Worm (Caenorhabditis elegans): ENCODE results near the gene ced-8.

The ced-8 gene

ce11 chrX:8384642-8385181 is 32.0 kb downstream of the ced-8 start, which contains the start of gene F41D9.2:
F41D9.2 (minus strand) TSS chrX:8384945.
- TF ChIP-seq zfh-2 (GFP tag; conservative IDR thresholded peaks at IDR 0.05): peak; percentile 29; the same call in 1 of the 2 replicates
- no peak for TF ChIP-seq tbp1 (GFP tag; optimal IDR thresholded peaks at IDR 0.05)
- TF ChIP-seq B0019.2 (GFP tag; conservative IDR thresholded peaks at IDR 0.05): no peak
- TF ChIP-seq rec-8 (tag; optimal IDR thresholded peaks at IDR 0.05): no peak
- TF ChIP-seq nhr-120 (GFP tag; IDR thresholded peaks at IDR 0.05): no peak
- no peak for TF ChIP-seq efl-1 (GFP tag; optimal IDR thresholded peaks at IDR 0.05)
- TF ChIP-seq hsf-1 (GFP tag; IDR thresholded peaks at IDR 0.05): no peak
- no peak for TF ChIP-seq F52B5.7 (tag; optimal IDR thresholded peaks at IDR 0.05)
- TF ChIP-seq mxl-1 (tag; optimal IDR thresholded peaks at IDR 0.05): no peak

DNA sequence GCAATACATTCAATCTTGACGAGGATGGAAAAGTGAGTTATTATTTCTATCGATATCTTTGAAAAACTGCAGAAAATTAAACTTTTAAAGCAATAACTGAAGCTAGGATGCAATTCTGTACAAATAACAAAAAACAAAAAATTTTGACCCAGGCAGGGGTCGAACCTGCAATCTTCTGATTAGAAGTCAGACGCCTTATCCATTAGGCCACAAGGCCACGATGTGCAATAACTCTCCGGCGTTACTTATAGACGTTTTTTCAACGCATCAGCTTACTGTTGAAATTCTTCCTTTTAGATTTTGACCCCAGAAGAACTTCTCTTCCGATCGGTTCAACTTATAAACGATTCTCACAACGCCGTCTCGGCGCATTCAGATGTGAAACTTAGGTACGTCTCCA is 35.1 kb downstream of the ced-8 start:
- TF ChIP-seq egl-44 (GFP tag; IDR thresholded peaks at IDR 0.05) (0 out of 2 replicates have a peak, but pooled peaks have one; percentile 47), akir-1 (GFP tag; optimal IDR thresholded peaks at IDR 0.05) (no peak), B0261.1 (tag; optimal IDR thresholded peaks at IDR 0.05) (peak; percentile 89), F49E8.2 (tag; optimal IDR thresholded peaks at IDR 0.05; ENCODE audit: insufficient read depth) (no peak), chd-7 (tag; optimal IDR thresholded peaks at IDR 0.05) (no peak), bed-1 (GFP tag; IDR thresholded peaks at IDR 0.05) (no peak), hmg-1.2 (GFP tag; IDR thresholded peaks at IDR 0.05) (peak; percentile 65), lag-1 (GFP tag; IDR thresholded peaks at IDR 0.05) (no peak), ceh-79 (tag; optimal IDR thresholded peaks at IDR 0.05) (no peak), sdz-38 (tag; optimal IDR thresholded peaks at IDR 0.05) (no peak), lir-1 (GFP tag; conservative IDR thresholded peaks at IDR 0.05) (no peak), madf-10 (tag; optimal IDR thresholded peaks at IDR 0.05) (peak; percentile 59), nfya-1 (tag; optimal IDR thresholded peaks at IDR 0.05; ENCODE audit: borderline replicate concordance, insufficient read depth) (no peak), B0019.2 (GFP tag; conservative IDR thresholded peaks at IDR 0.05) (no peak), zim-3 (tag; optimal IDR thresholded peaks at IDR 0.05) (no peak), Y53G8AR.9 (GFP tag; conservative IDR thresholded peaks at IDR 0.05) (0 out of 2 replicates have a peak, but pooled peaks have one; percentile 16), nfya-2 (GFP tag; IDR thresholded peaks at IDR 0.05) (no peak), aptf-3 (GFP tag; IDR thresholded peaks at IDR 0.05) (no peak), lin-54 (GFP tag; optimal IDR thresholded peaks at IDR 0.05) (peak; percentile 24), pbrm-1 (GFP tag; IDR thresholded peaks at IDR 0.05) (peak; percentile 89), rec-8 (tag; optimal IDR thresholded peaks at IDR 0.05) (peak; percentile 24 to 59), dox-1 (GFP tag; IDR thresholded peaks at IDR 0.05) (peak; percentile 54; the same call in 1 of the 2 replicates), cebp-1 (GFP tag; IDR thresholded peaks at IDR 0.05) (no peak), cebp-1 (tag; optimal IDR thresholded peaks at IDR 0.05) (peak; percentile 45), mes-4 (tag; optimal IDR thresholded peaks at IDR 0.05) (peak; percentile 50), mxl-1 (tag; optimal IDR thresholded peaks at IDR 0.05) (no peak), ceh-27 (GFP tag; optimal IDR thresholded peaks at IDR 0.05) (no peak), Y53F4B.3 (GFP tag; IDR thresholded peaks at IDR 0.05) (no peak), snpc-4 (GFP tag; optimal IDR thresholded peaks at IDR 0.05) (peak; percentile 65), snpc-4 (tag; optimal IDR thresholded peaks at IDR 0.05) (peak in 2 of 4 experiments; percentile 44 to 61), ztf-26 (tag; optimal IDR thresholded peaks at IDR 0.05) (no peak), hlh-26 (GFP tag; conservative IDR thresholded peaks at IDR 0.05) (no peak), F52B5.7 (tag; optimal IDR thresholded peaks at IDR 0.05) (no peak), K11D2.4 (GFP tag; IDR thresholded peaks at IDR 0.05) (no peak), atf-7 (tag; optimal IDR thresholded peaks at IDR 0.05) (no peak), ztf-3 (GFP tag; optimal IDR thresholded peaks at IDR 0.05) (no peak), attf-3 (GFP tag; conservative IDR thresholded peaks at IDR 0.05) (0 out of 2 replicates have a peak, but pooled peaks have one; percentile 23), ets-4 (GFP tag; optimal IDR thresholded peaks at IDR 0.05) (no peak), F57C9.4 (tag; optimal IDR thresholded peaks at IDR 0.05) (no peak), die-1 (tag; optimal IDR thresholded peaks at IDR 0.05) (peak; percentile 87), C06A6.2 (GFP tag; conservative IDR thresholded peaks at IDR 0.05) (no peak), dpff-1 (tag; optimal IDR thresholded peaks at IDR 0.05) (no peak)

Measured in whole organism, young adult.